Worm (Caenorhabditis elegans) whole organism, early embryonic: ENCODE results near the gene sra-35.

ENCODE experiments used
- F13C5.2 ChIP-seq: sonication (generic microtip); optimal IDR thresholded peaks from 2 replicates; lab custom pipeline; 2017; ENCODE audit warnings: mild to moderate bottlenecking, missing genetic modification characterization, inconsistent platforms, missing compliant biosample characterization
- aly-1 ChIP-seq: sonication (generic microtip); optimal IDR thresholded peaks from 2 replicates; lab custom pipeline; 2016; ENCODE audit warnings: missing genetic modification characterization, missing compliant biosample characterization
- ama-1 ChIP-seq: fragments of 150-350 bp; optimal IDR thresholded peaks from 2 replicates; lab custom pipeline; 2014
- ceh-36 ChIP-seq: sonication (generic microtip); optimal IDR thresholded peaks from 2 replicates; lab custom pipeline; 2016; ENCODE audit warnings: missing genetic modification characterization, inconsistent platforms, missing compliant biosample characterization
- hnd-1 ChIP-seq: sonication (generic microtip); optimal IDR thresholded peaks from 2 replicates; lab custom pipeline; 2016; ENCODE audit warnings: missing genetic modification characterization, missing compliant biosample characterization
- scrt-1 ChIP-seq: fragments of 200-800 bp; sonication (Bioruptor generic); IDR thresholded peaks from 2 replicates; pipeline ENCODE4 v1.3.6; 2022; ENCODE audit warnings: missing genetic modification characterization, missing compliant biosample characterization
- sea-1 ChIP-seq: fragments of 200-800 bp; sonication (Bioruptor generic); conservative IDR thresholded peaks from 2 replicates; pipeline ENCODE4 v1.3.6; 2022; ENCODE audit warnings: missing genetic modification characterization, missing compliant biosample characterization

- TF ChIP-seq sea-1 (GFP tag; lab: Robert Waterston, UW) (no peak; the same call in 1 of the 2 replicates), aly-1 (tag; lab: Kevin White, UChicago) (no peak), F13C5.2 (tag; lab: Kevin White, UChicago) (no peak), hnd-1 (no peak), ama-1 (lab: Kevin White, UChicago) (no peak), ceh-36 (tag; lab: Kevin White, UChicago) (no peak), scrt-1 (GFP tag; lab: Robert Waterston, UW) (no peak)
Measured at ce11 chrII:4517254-4517653, 10.4 kb downstream of the sra-35 start.
